Worm (Caenorhabditis elegans) whole organism, late embryonic: ENCODE data around the gene ugtp-1.

Source experiments
- C38D4.7 ChIP-seq: fragments of 200-800 bp; sonication (Bioruptor generic); optimal IDR thresholded peaks from 2 replicates; lab custom pipeline; 2018; ENCODE audit warnings: mild to moderate bottlenecking, missing genetic modification characterization, moderate library complexity, missing compliant biosample characterization
- K02D7.2 ChIP-seq: sonication (generic microtip); optimal IDR thresholded peaks from 2 replicates; lab custom pipeline; 2017; ENCODE audit warnings: mild to moderate bottlenecking, missing genetic modification characterization, missing compliant biosample characterization
- T23F11.4 ChIP-seq: fragments of 200-800 bp; sonication (Bioruptor generic); optimal IDR thresholded peaks from 2 replicates; lab custom pipeline; 2018; ENCODE audit warnings: mild to moderate bottlenecking, missing genetic modification characterization, missing compliant biosample characterization
- Y22D7AL.16 ChIP-seq: sonication (generic microtip); optimal IDR thresholded peaks from 2 replicates; lab custom pipeline; 2016; ENCODE audit warnings: missing genetic modification characterization, missing compliant biosample characterization
- ceh-19 ChIP-seq: fragments of 200-800 bp; sonication (Bioruptor generic); optimal IDR thresholded peaks from 2 replicates; lab custom pipeline; 2018; ENCODE audit warnings: mild to moderate bottlenecking, missing genetic modification characterization, missing compliant biosample characterization
- ceh-2 ChIP-seq: sonication (generic microtip); optimal IDR thresholded peaks from 2 replicates; lab custom pipeline; 2016; ENCODE audit warnings: missing genotype, missing genetic modification characterization, missing compliant biosample characterization
- ceh-22 ChIP-seq: sonication (generic microtip); optimal IDR thresholded peaks from 2 replicates; lab custom pipeline; 2017; ENCODE audit warnings: missing biosample characterization, missing genetic modification characterization
- ceh-24 ChIP-seq: sonication (generic microtip); optimal IDR thresholded peaks from 2 replicates; lab custom pipeline; 2016; ENCODE audit warnings: mild to moderate bottlenecking, missing genetic modification characterization, missing compliant biosample characterization
- ceh-31 ChIP-seq: sonication (generic microtip); optimal IDR thresholded peaks from 2 replicates; lab custom pipeline; 2016; ENCODE audit warnings: missing genetic modification characterization, missing compliant biosample characterization
- ceh-34 ChIP-seq: sonication (generic microtip); optimal IDR thresholded peaks from 2 replicates; lab custom pipeline; 2016; ENCODE audit warnings: mild to moderate bottlenecking, missing genetic modification characterization, missing compliant biosample characterization
- ceh-45 ChIP-seq: fragments of 200-800 bp; sonication (Bioruptor generic); IDR thresholded peaks from 2 replicates; pipeline ENCODE4 v1.3.6; 2022; ENCODE audit warnings: missing genetic modification reagents, missing genetic modification characterization, missing compliant biosample characterization
- dve-1 ChIP-seq: sonication (generic microtip); optimal IDR thresholded peaks from 2 replicates; lab custom pipeline; 2017; ENCODE audit warnings: antibody characterized with exemption, mild to moderate bottlenecking, missing genetic modification characterization, missing compliant biosample characterization
- elt-4 ChIP-seq: sonication (generic microtip); optimal IDR thresholded peaks from 2 replicates; lab custom pipeline; 2016; ENCODE audit warnings: missing genetic modification characterization, missing compliant biosample characterization
- eyg-1 ChIP-seq: sonication (generic microtip); optimal IDR thresholded peaks from 2 replicates; lab custom pipeline; 2016; ENCODE audit warnings: missing genotype, missing genetic modification characterization, missing compliant biosample characterization
- fax-1 ChIP-seq: sonication (generic microtip); optimal IDR thresholded peaks from 2 replicates; lab custom pipeline; 2016; ENCODE audit warnings: missing genotype, missing genetic modification characterization, missing compliant biosample characterization
- fkh-10 ChIP-seq: fragments of 150-350 bp; optimal IDR thresholded peaks from 2 replicates; lab custom pipeline; 2014; ENCODE audit warnings: missing biosample characterization, missing genetic modification reagents, missing genetic modification characterization
- gmeb-2 ChIP-seq: sonication (generic microtip); optimal IDR thresholded peaks from 2 replicates; lab custom pipeline; 2016; ENCODE audit warnings: missing genetic modification characterization, inconsistent platforms, missing compliant biosample characterization
- hlh-13 ChIP-seq: fragments of 200-800 bp; sonication (Bioruptor generic); optimal IDR thresholded peaks from 2 replicates; lab custom pipeline; 2018; ENCODE audit warnings: mild to moderate bottlenecking, missing genetic modification characterization, missing compliant biosample characterization
- hlh-15 ChIP-seq: sonication (generic microtip); optimal IDR thresholded peaks from 2 replicates; lab custom pipeline; 2016; ENCODE audit warnings: missing genetic modification characterization, missing compliant biosample characterization
- hlh-8 ChIP-seq: sonication (generic microtip); optimal IDR thresholded peaks from 2 replicates; lab custom pipeline; 2016; ENCODE audit warnings: missing genotype, missing genetic modification characterization, missing compliant biosample characterization
- madf-2 ChIP-seq: sonication (generic microtip); optimal IDR thresholded peaks from 2 replicates; lab custom pipeline; 2017; ENCODE audit warnings: missing genetic modification characterization, missing compliant biosample characterization
- nhr-11 ChIP-seq: fragments of 150-350 bp; optimal IDR thresholded peaks from 2 replicates; lab custom pipeline; 2014; ENCODE audit warnings: missing biosample characterization, missing genetic modification characterization
- nhr-232 ChIP-seq: sonication (generic microtip); optimal IDR thresholded peaks from 2 replicates; lab custom pipeline; 2016; ENCODE audit warnings: missing genetic modification characterization, missing compliant biosample characterization
- npax-4 ChIP-seq: sonication (generic microtip); optimal IDR thresholded peaks from 2 replicates; lab custom pipeline; 2016; ENCODE audit warnings: missing genetic modification characterization, missing compliant biosample characterization
- odd-2 ChIP-seq: sonication (generic microtip); optimal IDR thresholded peaks from 2 replicates; lab custom pipeline; 2017; ENCODE audit warnings: antibody characterized with exemption, mild to moderate bottlenecking, missing genetic modification characterization, missing compliant biosample characterization
- pag-3 ChIP-seq: sonication (generic microtip); optimal IDR thresholded peaks from 2 replicates; lab custom pipeline; 2016; ENCODE audit warnings: missing compliant biosample characterization, missing genetic modification characterization, borderline replicate concordance
- pha-2 ChIP-seq: sonication (generic microtip); optimal IDR thresholded peaks from 2 replicates; lab custom pipeline; 2017; ENCODE audit warnings: mild to moderate bottlenecking, missing genetic modification characterization, missing compliant biosample characterization
- pqm-1 ChIP-seq: sonication (generic microtip); optimal IDR thresholded peaks from 2 replicates; lab custom pipeline; 2016; ENCODE audit warnings: missing genetic modification characterization, missing compliant biosample characterization
- pros-1 ChIP-seq: fragments of 150-350 bp; optimal IDR thresholded peaks from 2 replicates; lab custom pipeline; 2014; ENCODE audit warnings: missing biosample characterization, missing genetic modification reagents, missing genetic modification characterization
- rnt-1 ChIP-seq: sonication (generic microtip); optimal IDR thresholded peaks from 2 replicates; lab custom pipeline; 2016; ENCODE audit warnings: missing genetic modification characterization, missing compliant biosample characterization
- sdc-2 ChIP-seq: sonication (generic microtip); optimal IDR thresholded peaks from 2 replicates; lab custom pipeline; 2016; ENCODE audit warnings: missing genotype, missing genetic modification characterization, missing compliant biosample characterization
- syd-9 ChIP-seq: sonication (generic microtip); optimal IDR thresholded peaks from 2 replicates; lab custom pipeline; 2016; ENCODE audit warnings: mild to moderate bottlenecking, missing genetic modification characterization, moderate library complexity, missing compliant biosample characterization
- tbx-7 ChIP-seq: sonication (generic microtip); optimal IDR thresholded peaks from 2 replicates; lab custom pipeline; 2016; ENCODE audit warnings: missing genotype, missing genetic modification characterization, missing compliant biosample characterization
- ttx-3 ChIP-seq: sonication (generic microtip); optimal IDR thresholded peaks from 2 replicates; lab custom pipeline; 2016; ENCODE audit warnings: missing genetic modification reagents, missing genetic modification characterization, missing compliant biosample characterization
- unc-3 ChIP-seq, 2 experiments: fragments of 200-800 bp in 1 of 2; sonication (Bioruptor generic) in 1 of 2; sonication (generic microtip) in 1 of 2; conservative IDR thresholded peaks in 1 of 2; optimal IDR thresholded peaks in 1 of 2; 2 replicates each; pipeline versions ENCODE4 v1.3.6 to Lab custom; 2016 to 2022; ENCODE audit warnings: missing compliant biosample characterization in 2 of 2, missing genetic modification characterization in 2 of 2, missing genetic modification reagents in 1 of 2
- unc-42 ChIP-seq: sonication (generic microtip); optimal IDR thresholded peaks from 2 replicates; lab custom pipeline; 2016; ENCODE audit warnings: missing genotype, missing genetic modification characterization, missing compliant biosample characterization
- unc-55 ChIP-seq: sonication (generic microtip); optimal IDR thresholded peaks from 2 replicates; lab custom pipeline; 2017; ENCODE audit warnings: missing biosample characterization, missing genetic modification reagents, missing genetic modification characterization
- unc-86 ChIP-seq: sonication (generic microtip); optimal IDR thresholded peaks from 2 replicates; lab custom pipeline; 2016; ENCODE audit warnings: missing genetic modification characterization, missing compliant biosample characterization
- ztf-16 ChIP-seq: sonication (generic microtip); optimal IDR thresholded peaks from 2 replicates; lab custom pipeline; 2017; ENCODE audit warnings: missing genetic modification characterization, missing compliant biosample characterization

Gene ugtp-1

ce11 chrIII:8741276-8741860 lies 9.1 kb downstream of the ugtp-1 start, which contains the start of gene pdhk-2 (continued):
- TF ChIP-seq elt-4 (tag; lab: Kevin White, UChicago) (no peak), sdc-2 (tag; lab: Kevin White, UChicago) (peak; percentile 45), syd-9 (tag; lab: Kevin White, UChicago) (peak; percentile 5), ceh-2 (tag; lab: Kevin White, UChicago) (peak; percentile 58), unc-42 (tag; lab: Kevin White, UChicago) (peak; percentile 90), ceh-24 (tag; lab: Kevin White, UChicago) (no peak), hlh-13 (GFP tag; lab: Kevin White, UChicago) (peak; percentile 27), pqm-1 (tag; lab: Kevin White, UChicago) (peak; percentile 53), ceh-45 (GFP tag; lab: Robert Waterston, UW) (0 out of 2 replicates have a peak, but pooled peaks have one; percentile 53), ceh-22 (tag; lab: Kevin White, UChicago) (no peak), madf-2 (peak; percentile 39), unc-86 (tag; lab: Kevin White, UChicago) (peak; percentile 64), odd-2 (tag; lab: Kevin White, UChicago) (no peak), tbx-7 (tag; lab: Kevin White, UChicago) (peak; percentile 24), Y22D7AL.16 (tag; lab: Kevin White, UChicago) (peak; percentile 6), K02D7.2 (tag; lab: Kevin White, UChicago) (peak; percentile 1), gmeb-2 (tag; lab: Kevin White, UChicago) (peak; percentile 63), unc-3 (GFP tag; conservative IDR thresholded peaks at IDR 0.05; lab: Robert Waterston, UW) (peak; percentile 45; the same call in 1 of the 2 replicates), unc-3 (tag; optimal IDR thresholded peaks at IDR 0.05; lab: Kevin White, UChicago) (peak; percentile 40), ceh-19 (GFP tag; lab: Kevin White, UChicago) (peak; percentile 70), unc-55 (GFP tag; lab: Kevin White, UChicago) (peak; percentile 68), npax-4 (no peak), hlh-15 (tag; lab: Kevin White, UChicago) (peak; percentile 43), pag-3 (tag; lab: Kevin White, UChicago) (no peak), rnt-1 (tag; lab: Kevin White, UChicago) (peak; percentile 66), hlh-8 (tag; lab: Kevin White, UChicago) (peak; percentile 38), eyg-1 (tag; lab: Kevin White, UChicago) (peak; percentile 12), ceh-34 (tag; lab: Kevin White, UChicago) (peak; percentile 84)

- TF ChIP-seq ceh-31 (tag; lab: Kevin White, UChicago) (no peak), ztf-16 (tag; lab: Kevin White, UChicago) (no peak), unc-86 (tag; lab: Kevin White, UChicago) (no peak), nhr-232 (tag; lab: Kevin White, UChicago) (no peak), ceh-2 (tag; lab: Kevin White, UChicago) (no peak), eyg-1 (tag; lab: Kevin White, UChicago) (no peak), ceh-34 (tag; lab: Kevin White, UChicago) (no peak), fkh-10 (GFP tag; lab: Kevin White, UChicago) (no peak), K02D7.2 (tag; lab: Kevin White, UChicago) (no peak), pha-2 (tag; lab: Kevin White, UChicago) (no peak), ttx-3 (tag; lab: Kevin White, UChicago) (no peak), dve-1 (tag; lab: Kevin White, UChicago) (no peak), pros-1 (tag; lab: Kevin White, UChicago) (no peak), syd-9 (tag; lab: Kevin White, UChicago) (no peak), T23F11.4 (GFP tag; lab: Kevin White, UChicago) (no peak), nhr-11 (tag; lab: Kevin White, UChicago) (no peak), fax-1 (tag; lab: Kevin White, UChicago) (no peak), elt-4 (tag; lab: Kevin White, UChicago) (no peak), hlh-8 (tag; lab: Kevin White, UChicago) (no peak), C38D4.7 (GFP tag; lab: Kevin White, UChicago) (no peak)
These were observed 10.7 kb downstream of the ugtp-1 start for ce11 chrIII:8739786-8740185.
